Worm (Caenorhabditis elegans) whole organism, L3 larva: ENCODE results near the gene slcr-46.3.

Experiments
- R02D3.7 ChIP-seq: fragments of 150-350 bp; optimal IDR thresholded peaks from 2 replicates; lab custom pipeline; 2014; ENCODE audit warnings: missing biosample characterization, missing genetic modification characterization
- ZK546.5 ChIP-seq: sonication (generic microtip); optimal IDR thresholded peaks from 2 replicates; lab custom pipeline; 2017; ENCODE audit warnings: missing biosample characterization, missing genetic modification characterization
- aly-2 ChIP-seq: fragments of 150-350 bp; optimal IDR thresholded peaks from 2 replicates; lab custom pipeline; 2014; ENCODE audit warnings: missing biosample characterization, missing genetic modification characterization
- ama-1 ChIP-seq: fragments of 150-350 bp; optimal IDR thresholded peaks from 2 replicates; lab custom pipeline; 2018
- ceh-16 ChIP-seq: sonication (generic microtip); optimal IDR thresholded peaks from 2 replicates; lab custom pipeline; 2017; ENCODE audit warnings: missing biosample characterization, missing genetic modification characterization
- ceh-28 ChIP-seq: fragments of 150-350 bp; optimal IDR thresholded peaks from 2 replicates; lab custom pipeline; 2014; ENCODE audit warnings: missing biosample characterization, missing genetic modification reagents, missing genetic modification characterization
- ceh-82 ChIP-seq: fragments of 150-350 bp; optimal IDR thresholded peaks from 2 replicates; lab custom pipeline; 2014; ENCODE audit warnings: missing biosample characterization, missing genetic modification characterization
- daf-12 ChIP-seq: fragments of 150-350 bp; optimal IDR thresholded peaks from 2 replicates; lab custom pipeline; 2014; ENCODE audit warnings: missing biosample characterization, missing genetic modification reagents, missing genetic modification characterization
- egl-27 ChIP-seq: sonication (generic microtip); optimal IDR thresholded peaks from 4 replicates; lab custom pipeline; 2017; ENCODE audit warnings: missing biosample characterization, missing genetic modification reagents, missing genetic modification characterization
- egl-5 ChIP-seq: fragments of 150-350 bp; optimal IDR thresholded peaks from 2 replicates; lab custom pipeline; 2017; ENCODE audit warnings: missing biosample characterization, missing genetic modification reagents, missing genetic modification characterization, inconsistent platforms
- elt-1 ChIP-seq: fragments of 150-350 bp; optimal IDR thresholded peaks from 2 replicates; lab custom pipeline; 2014; ENCODE audit warnings: missing biosample characterization, missing genetic modification characterization
- elt-2 ChIP-seq: sonication (generic microtip); optimal IDR thresholded peaks from 2 replicates; lab custom pipeline; 2016; ENCODE audit warnings: missing genetic modification reagents, mild to moderate bottlenecking, missing genetic modification characterization, missing compliant biosample characterization
- elt-3 ChIP-seq, 3 experiments: fragments of 150-350 bp in 1 of 3; sonication (generic microtip) in 2 of 3; optimal IDR thresholded peaks; 2 replicates in 2 of 3; 4 replicates in 1 of 3; lab custom pipeline; 2014 to 2017; ENCODE audit warnings: missing biosample characterization in 3 of 3, missing genetic modification characterization in 3 of 3
- eor-1 ChIP-seq, 2 experiments: fragments of 150-350 bp; optimal IDR thresholded peaks; 2 replicates each; lab custom pipeline; 2014 to 2018; ENCODE audit warnings: missing biosample characterization in 2 of 2, missing genetic modification characterization in 2 of 2
- fkh-10 ChIP-seq: sonication (generic microtip); optimal IDR thresholded peaks from 2 replicates; lab custom pipeline; 2017; ENCODE audit warnings: missing biosample characterization, missing genetic modification reagents, missing genetic modification characterization
- fkh-2 ChIP-seq: fragments of 150-350 bp; optimal IDR thresholded peaks from 2 replicates; lab custom pipeline; 2014; ENCODE audit warnings: missing biosample characterization, missing genetic modification reagents, missing genetic modification characterization
- fos-1 ChIP-seq: fragments of 150-350 bp; optimal IDR thresholded peaks from 2 replicates; lab custom pipeline; 2014; ENCODE audit warnings: missing biosample characterization, missing genetic modification characterization
- hmg-11 ChIP-seq: sonication (generic microtip); optimal IDR thresholded peaks from 2 replicates; lab custom pipeline; 2016; ENCODE audit warnings: missing genetic modification characterization, missing compliant biosample characterization
- jun-1 ChIP-seq: fragments of 150-350 bp; optimal IDR thresholded peaks from 2 replicates; lab custom pipeline; 2014; ENCODE audit warnings: missing biosample characterization, missing genetic modification reagents, missing genetic modification characterization
- lin-15B ChIP-seq: fragments of 150-350 bp; optimal IDR thresholded peaks from 2 replicates; lab custom pipeline; 2014; ENCODE audit warnings: missing biosample characterization, missing genetic modification characterization
- lin-39 ChIP-seq: fragments of 150-350 bp; optimal IDR thresholded peaks from 2 replicates; lab custom pipeline; 2018; ENCODE audit warnings: missing biosample characterization, missing genetic modification reagents, missing genetic modification characterization
- lsy-12 ChIP-seq: sonication (generic microtip); optimal IDR thresholded peaks from 2 replicates; lab custom pipeline; 2016; ENCODE audit warnings: mild to moderate bottlenecking, missing genetic modification characterization, missing compliant biosample characterization
- mdl-1 ChIP-seq: fragments of 150-350 bp; optimal IDR thresholded peaks from 2 replicates; lab custom pipeline; 2014; ENCODE audit warnings: missing biosample characterization, missing genetic modification characterization
- mml-1 ChIP-seq: fragments of 150-350 bp; sonication (generic microtip); optimal IDR thresholded peaks from 3 replicates; lab custom pipeline; 2014; ENCODE audit warnings: missing biosample characterization, missing genetic modification characterization
- nfya-1 ChIP-seq: sonication (generic microtip); optimal IDR thresholded peaks from 2 replicates; lab custom pipeline; 2017; ENCODE audit warnings: missing genetic modification characterization, mild to moderate bottlenecking, missing compliant biosample characterization, antibody characterized with exemption, moderate library complexity; ENCODE audit not compliant: insufficient read depth
- nhr-11 ChIP-seq: fragments of 150-350 bp; optimal IDR thresholded peaks from 2 replicates; lab custom pipeline; 2014; ENCODE audit warnings: missing biosample characterization, missing genetic modification characterization
- nhr-12 ChIP-seq: fragments of 150-350 bp; optimal IDR thresholded peaks from 2 replicates; lab custom pipeline; 2014; ENCODE audit warnings: missing biosample characterization, missing genetic modification characterization
- nhr-23 ChIP-seq: fragments of 150-350 bp; optimal IDR thresholded peaks from 2 replicates; lab custom pipeline; 2014; ENCODE audit warnings: missing biosample characterization, missing genetic modification reagents, missing genetic modification characterization
- nhr-237 ChIP-seq: fragments of 150-350 bp; optimal IDR thresholded peaks from 2 replicates; lab custom pipeline; 2014; ENCODE audit warnings: missing biosample characterization, missing genetic modification characterization
- nhr-25 ChIP-seq: sonication (generic microtip); optimal IDR thresholded peaks from 2 replicates; lab custom pipeline; 2017; ENCODE audit warnings: missing biosample characterization, missing genetic modification characterization
- nhr-28 ChIP-seq: fragments of 150-350 bp; optimal IDR thresholded peaks from 2 replicates; lab custom pipeline; 2014; ENCODE audit warnings: missing biosample characterization, missing genetic modification characterization
- nhr-43 ChIP-seq: sonication (generic microtip); optimal IDR thresholded peaks from 2 replicates; lab custom pipeline; 2016; ENCODE audit warnings: mild to moderate bottlenecking, missing genetic modification characterization, missing compliant biosample characterization; ENCODE audit not compliant: poor library complexity, severe bottlenecking
- nhr-67 ChIP-seq: fragments of 150-350 bp; optimal IDR thresholded peaks from 2 replicates; lab custom pipeline; 2014; ENCODE audit warnings: missing biosample characterization, missing genetic modification characterization
- nhr-76 ChIP-seq: fragments of 150-350 bp; sonication (generic microtip); optimal IDR thresholded peaks from 5 replicates; lab custom pipeline; 2014; ENCODE audit warnings: missing biosample characterization, missing genetic modification characterization
- nhr-77 ChIP-seq: fragments of 150-350 bp; optimal IDR thresholded peaks from 2 replicates; lab custom pipeline; 2014; ENCODE audit warnings: missing biosample characterization, missing genetic modification characterization
- pha-4 ChIP-seq: fragments of 150-350 bp; optimal IDR thresholded peaks from 2 replicates; lab custom pipeline; 2014; ENCODE audit warnings: missing biosample characterization, missing genetic modification reagents, missing genetic modification characterization
- pqm-1 ChIP-seq: fragments of 150-350 bp; optimal IDR thresholded peaks from 2 replicates; lab custom pipeline; 2017; ENCODE audit warnings: missing biosample characterization, missing genetic modification characterization, inconsistent platforms
- sea-2 ChIP-seq: fragments of 150-350 bp; sonication (generic microtip); optimal IDR thresholded peaks from 4 replicates; lab custom pipeline; 2014; ENCODE audit warnings: missing biosample characterization, missing genetic modification reagents, missing genetic modification characterization
- skn-1 ChIP-seq: fragments of 150-350 bp; optimal IDR thresholded peaks from 2 replicates; lab custom pipeline; 2014; ENCODE audit warnings: missing biosample characterization, missing genetic modification characterization
- snpc-4 ChIP-seq: fragments of 150-350 bp; optimal IDR thresholded peaks from 2 replicates; lab custom pipeline; 2014; ENCODE audit warnings: missing biosample characterization, missing genetic modification characterization
- tbx-2 ChIP-seq: sonication (generic microtip); optimal IDR thresholded peaks from 2 replicates; lab custom pipeline; 2016; ENCODE audit warnings: mild to moderate bottlenecking, missing genetic modification characterization, missing compliant biosample characterization
- unc-62 ChIP-seq: fragments of 150-350 bp; sonication (generic microtip); optimal IDR thresholded peaks from 4 replicates; lab custom pipeline; 2014; ENCODE audit warnings: missing biosample characterization, missing genetic modification reagents, missing genetic modification characterization
- zag-1 ChIP-seq: fragments of 150-350 bp; optimal IDR thresholded peaks from 2 replicates; lab custom pipeline; 2014; ENCODE audit warnings: missing biosample characterization, missing genetic modification characterization
- ztf-11 ChIP-seq: fragments of 150-350 bp; optimal IDR thresholded peaks from 2 replicates; lab custom pipeline; 2014; ENCODE audit warnings: missing biosample characterization, missing genetic modification characterization
- ztf-4 ChIP-seq: fragments of 150-350 bp; optimal IDR thresholded peaks from 2 replicates; lab custom pipeline; 2014; ENCODE audit warnings: missing biosample characterization, missing genetic modification characterization

slcr-46.3 gene

DNA sequence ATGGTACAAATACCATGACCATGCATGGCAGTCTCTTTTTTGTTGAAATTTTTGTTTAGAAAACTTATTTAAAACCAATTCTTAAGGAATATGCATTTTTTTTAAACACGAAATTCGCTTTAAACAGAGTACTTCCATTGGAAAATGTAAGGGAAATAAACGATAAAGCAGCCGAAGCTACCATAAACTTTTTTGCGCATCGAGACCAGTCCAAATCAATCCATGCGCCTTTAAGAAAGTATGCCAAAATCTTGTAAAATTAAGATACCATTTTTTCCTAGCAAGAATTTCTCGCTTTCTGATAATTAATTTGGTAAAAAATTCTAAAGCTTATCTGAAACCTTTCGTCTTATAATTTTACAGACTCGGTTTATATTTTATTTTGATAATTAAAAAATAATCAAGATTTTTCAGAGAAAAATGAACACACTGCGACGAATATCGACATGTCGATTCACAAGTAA is 31.2 kb downstream of the slcr-46.3 start, which contains the start of gene ZK287.7:
Gene ZK287.7, plus strand, starts transcription at position 414 of the 464 bp plus-strand sequence.
- no peak for TF ChIP-seq ceh-82
- TF ChIP-seq fkh-10, result no peak
- TF ChIP-seq nhr-43 (tag; lab: Kevin White, UChicago), result no peak
- no peak for TF ChIP-seq elt-2
- TF ChIP-seq ztf-4 (tag; lab: Kevin White, UChicago), result no peak
- TF ChIP-seq sea-2, result no peak
- TF ChIP-seq daf-12 (tag; lab: Kevin White, UChicago), result no peak
- no peak for TF ChIP-seq ceh-28
- no peak for TF ChIP-seq tbx-2
- TF ChIP-seq mml-1, result no peak
- no peak for TF ChIP-seq snpc-4 (tag; lab: Kevin White, UChicago)
- no peak for TF ChIP-seq ZK546.5 (tag; lab: Kevin White, UChicago)
- TF ChIP-seq unc-62 (GFP tag; lab: Kevin White, UChicago), result no peak
- TF ChIP-seq skn-1 (tag; lab: Kevin White, UChicago), result no peak
- no peak for TF ChIP-seq lin-15B
- no peak for TF ChIP-seq eor-1 (tag; optimal IDR thresholded peaks at IDR 0.05; lab: Kevin White, UChicago)
- no peak for TF ChIP-seq nhr-12 (tag; lab: Kevin White, UChicago)
- TF ChIP-seq ceh-16, result no peak
- no peak for TF ChIP-seq fos-1 (tag; lab: Kevin White, UChicago)

DNA sequence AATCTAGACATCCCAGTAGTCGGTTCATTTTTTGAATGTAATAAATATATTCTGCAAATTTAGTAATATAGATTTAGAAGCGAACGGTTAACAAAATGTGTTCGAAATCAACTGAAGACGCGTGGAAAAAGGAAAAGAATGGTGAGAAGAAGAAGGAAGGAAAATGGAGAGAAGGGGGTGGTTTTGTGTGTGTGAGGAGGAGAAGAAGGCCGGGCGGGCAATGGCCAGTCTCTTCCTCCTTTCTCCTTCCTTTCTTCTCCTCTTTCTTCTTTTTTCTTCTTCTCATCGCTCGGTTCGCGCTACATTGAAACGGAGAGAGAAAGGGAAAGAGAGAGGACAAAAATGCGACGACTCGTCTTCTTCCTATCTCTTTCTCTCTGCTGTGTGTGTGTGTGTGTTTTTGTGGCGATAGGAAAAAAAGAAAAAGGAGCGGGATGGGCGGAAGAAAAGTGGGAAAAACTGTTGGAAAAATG is 31.8 kb downstream of the slcr-46.3 start, which contains the start of gene ztf-9:
Gene ztf-9, minus strand, starts transcription at position 51 of the 473 bp plus-strand sequence.
- TF ChIP-seq unc-62 (GFP tag; lab: Kevin White, UChicago) (no peak), mml-1 (no peak), pqm-1 (no peak), hmg-11 (tag; lab: Kevin White, UChicago) (peak; percentile 45), lin-15B (peak; percentile 38), R02D3.7 (no peak), fkh-10 (peak; percentile 17), lsy-12 (tag; lab: Kevin White, UChicago) (no peak), elt-2 (peak; percentile 43), tbx-2 (no peak), mdl-1 (no peak), snpc-4 (tag; lab: Kevin White, UChicago) (peak; percentile 20), pha-4 (tag; lab: Kevin White, UChicago) (peak; percentile 51), lin-39 (tag; lab: Kevin White, UChicago) (peak; percentile 59), ceh-82 (no peak), egl-5 (tag; lab: Kevin White, UChicago) (peak; percentile 12), eor-1 (tag; optimal IDR thresholded peaks at IDR 0.05; lab: Kevin White, UChicago) (no peak), zag-1 (tag; lab: Kevin White, UChicago) (no peak), ZK546.5 (tag; lab: Kevin White, UChicago) (no peak), nfya-1 (tag; lab: Kevin White, UChicago) (peak; percentile 84), elt-1 (tag; lab: Kevin White, UChicago) (no peak)

DNA sequence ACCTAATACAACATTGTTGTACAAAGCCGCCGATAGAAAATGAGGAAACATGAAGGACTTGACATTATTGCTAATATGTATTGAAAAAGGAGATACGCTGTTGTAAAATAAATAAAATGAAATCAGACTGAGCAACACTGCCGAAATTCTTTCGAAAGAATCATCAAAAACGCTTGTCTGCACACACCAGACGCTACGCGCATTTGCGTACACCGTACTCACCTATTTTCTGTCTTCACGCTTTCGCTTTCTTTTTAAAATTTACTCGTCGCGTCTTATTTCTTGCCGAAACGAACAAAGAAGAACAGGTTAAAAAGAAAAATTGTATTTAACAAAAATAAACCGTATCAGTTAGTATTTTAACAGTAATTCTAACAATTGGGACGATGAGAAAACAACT is 33.2 kb downstream of the slcr-46.3 start:
- TF ChIP-seq fos-1 (tag; lab: Kevin White, UChicago) (no peak), elt-3 (tag; optimal IDR thresholded peaks at IDR 0.05; lab: Kevin White, UChicago) (no peak), nhr-43 (tag; lab: Kevin White, UChicago) (no peak), pqm-1 (no peak), hmg-11 (tag; lab: Kevin White, UChicago) (peak; percentile 72), ztf-4 (tag; lab: Kevin White, UChicago) (no peak), pha-4 (tag; lab: Kevin White, UChicago) (peak; percentile 57), nhr-12 (tag; lab: Kevin White, UChicago) (no peak), mdl-1 (no peak), sea-2 (no peak), nhr-25 (tag; lab: Kevin White, UChicago) (peak; percentile 51), nhr-237 (no peak), ama-1 (no peak), nhr-23 (tag; lab: Kevin White, UChicago) (peak; percentile 41), aly-2 (tag; lab: Kevin White, UChicago) (no peak), nhr-76 (tag; lab: Kevin White, UChicago) (no peak), fkh-10 (no peak), egl-27 (tag; lab: Kevin White, UChicago) (no peak), ztf-11 (no peak), egl-5 (tag; lab: Kevin White, UChicago) (no peak), lin-39 (tag; lab: Kevin White, UChicago) (no peak), unc-62 (GFP tag; lab: Kevin White, UChicago) (no peak), zag-1 (tag; lab: Kevin White, UChicago) (no peak), elt-1 (tag; lab: Kevin White, UChicago) (no peak), ceh-16 (no peak), tbx-2 (no peak), fkh-2 (tag; lab: Kevin White, UChicago) (no peak), lin-15B (peak; percentile 41), ceh-28 (no peak), snpc-4 (tag; lab: Kevin White, UChicago) (peak; percentile 18), nhr-77 (tag; lab: Kevin White, UChicago) (no peak), daf-12 (tag; lab: Kevin White, UChicago) (no peak), nhr-11 (tag; lab: Kevin White, UChicago) (no peak), ceh-82 (no peak), ZK546.5 (tag; lab: Kevin White, UChicago) (no peak), nhr-67 (tag; lab: Kevin White, UChicago) (no peak), elt-2 (peak; percentile 11), jun-1 (tag; lab: Kevin White, UChicago) (no peak), nhr-28 (tag; lab: Kevin White, UChicago) (no peak), skn-1 (tag; lab: Kevin White, UChicago) (peak; percentile 22), nfya-1 (tag; lab: Kevin White, UChicago) (no peak)
